Fruit fly (Drosophila melanogaster) whole organism, adult: ENCODE data around the gene CG2182.

ENCODE experiments used
- CG11617 ChIP-seq: fragments of 200-800 bp; sonication (Bioruptor generic); optimal IDR thresholded peaks from 2 replicates; lab custom pipeline; 2017; ENCODE audit warnings: mild to moderate bottlenecking, missing biosample characterization, missing genetic modification reagents, missing genetic modification characterization
- CG12768 ChIP-seq: fragments of 200-800 bp; sonication (Bioruptor generic); optimal IDR thresholded peaks from 2 replicates; lab custom pipeline; 2017; ENCODE audit warnings: missing biosample characterization, missing genetic modification characterization, mild to moderate bottlenecking, moderate library complexity, missing genetic modification reagents
- CG14711 ChIP-seq: fragments of 200-800 bp; sonication (Bioruptor generic); optimal IDR thresholded peaks from 2 replicates; lab custom pipeline; 2018; ENCODE audit warnings: missing biosample characterization, mild to moderate bottlenecking, missing genetic modification characterization, moderate library complexity
- CG5204 ChIP-seq: fragments of 200-800 bp; sonication (Bioruptor generic); optimal IDR thresholded peaks from 2 replicates; lab custom pipeline; 2016; ENCODE audit warnings: missing biosample characterization, missing genetic modification characterization
- CG7101 ChIP-seq: fragments of 200-800 bp; sonication (Bioruptor generic); optimal IDR thresholded peaks from 2 replicates; lab custom pipeline; 2018; ENCODE audit warnings: missing biosample characterization, mild to moderate bottlenecking, missing genetic modification characterization, moderate library complexity
- Clk ChIP-seq: fragments of 200-800 bp; sonication (Bioruptor generic); optimal IDR thresholded peaks from 2 replicates; lab custom pipeline; 2017; ENCODE audit warnings: missing biosample characterization, missing genetic modification characterization
- Mnt ChIP-seq: fragments of 200-800 bp; sonication (Bioruptor generic); optimal IDR thresholded peaks from 2 replicates; lab custom pipeline; 2016; ENCODE audit warnings: missing biosample characterization, mild to moderate bottlenecking, missing genetic modification characterization
- cic ChIP-seq: fragments of 200-800 bp; sonication (Bioruptor generic); optimal IDR thresholded peaks from 2 replicates; lab custom pipeline; 2017; ENCODE audit warnings: missing biosample characterization, mild to moderate bottlenecking, missing genetic modification characterization, moderate library complexity
- cnc ChIP-seq, 2 experiments: fragments of >200 bp; optimal IDR thresholded peaks; 2 replicates each; lab custom pipeline; 2017
- kay ChIP-seq: fragments of 200-800 bp; sonication (Bioruptor generic); peaks from one replicate; lab custom pipeline; 2016; ENCODE audit warnings: missing biosample characterization, missing genetic modification characterization, borderline replicate concordance
- pad ChIP-seq: fragments of 200-800 bp; sonication (Bioruptor generic); optimal IDR thresholded peaks from 3 replicates; lab custom pipeline; 2017; ENCODE audit warnings: missing biosample characterization, missing genetic modification characterization, mild to moderate bottlenecking, moderate library complexity, missing genetic modification reagents

DNA sequence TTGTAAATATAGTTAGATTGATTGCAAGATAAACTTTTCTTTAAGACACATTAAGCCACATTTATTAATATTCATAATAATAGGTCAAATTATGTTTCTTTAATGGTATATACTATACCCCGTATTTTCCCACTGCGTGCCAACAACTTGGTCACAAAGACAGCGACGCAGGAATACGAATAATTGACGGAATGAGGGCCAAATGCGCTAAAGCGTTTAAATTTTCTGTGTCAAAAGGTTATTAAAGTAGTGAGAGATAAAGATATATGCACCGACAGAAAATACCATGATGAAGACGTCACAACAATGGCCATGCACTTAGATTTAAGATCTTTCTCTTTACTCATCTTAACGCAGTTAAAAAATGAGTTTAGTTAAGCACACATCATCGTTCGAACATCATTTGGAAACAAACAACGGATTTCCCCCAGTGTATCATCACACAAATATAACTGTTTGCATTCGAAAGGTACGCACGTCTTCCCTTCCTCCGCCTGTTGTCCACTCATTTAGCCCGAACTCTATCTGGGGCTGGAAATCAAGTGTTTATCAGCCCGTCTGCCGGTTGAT lies 39.2 kb downstream of the CG2182 start:
- TF ChIP-seq Clk = no peak
- no peak for TF ChIP-seq Mnt (GFP tag; lab: Kevin White, UChicago)
- no peak for TF ChIP-seq CG7101
- no peak for TF ChIP-seq CG14711 (tag; lab: Kevin White, UChicago)
- TF ChIP-seq kay (GFP tag; lab: Kevin White, UChicago) = no peak
- no peak for TF ChIP-seq CG12768 (GFP tag; lab: Kevin White, UChicago)
- TF ChIP-seq cnc (optimal IDR thresholded peaks at IDR 0.05; lab: Kevin White, UChicago) = no peak
- TF ChIP-seq CG11617 (GFP tag; lab: Kevin White, UChicago) = peak; percentile 5
- TF ChIP-seq pad (GFP tag; lab: Kevin White, UChicago) = no peak
- TF ChIP-seq CG5204 = no peak
- TF ChIP-seq cic (GFP tag; lab: Kevin White, UChicago) = no peak
